Fruit fly (Drosophila melanogaster) whole organism, embryonic: ENCODE measurements around the gene GAPcenA.

Experiments used
- B-H1 ChIP-seq: fragments of 200-800 bp; sonication (Bioruptor generic); IDR thresholded peaks from 3 replicates; pipeline ENCODE4 v1.3.6; 2022; ENCODE audit warnings: missing biosample characterization, missing genetic modification characterization
- CG10274 ChIP-seq: fragments of 200-800 bp; sonication (Bioruptor generic); optimal IDR thresholded peaks from 3 replicates; lab custom pipeline; 2017; ENCODE audit warnings: missing biosample characterization, mild to moderate bottlenecking, missing genetic modification characterization
- CG10565 ChIP-seq: fragments of 200-800 bp; sonication (Bioruptor generic); optimal IDR thresholded peaks from 3 replicates; lab custom pipeline; 2016; ENCODE audit warnings: missing biosample characterization, mild to moderate bottlenecking, missing genetic modification characterization
- CG11247 ChIP-seq: fragments of 200-800 bp; sonication (Bioruptor generic); IDR thresholded peaks from 2 replicates; pipeline ENCODE4 v1.3.6; 2022; ENCODE audit warnings: missing biosample characterization, missing genetic modification characterization
- CG11398 ChIP-seq: fragments of 200-800 bp; sonication (Bioruptor generic); optimal IDR thresholded peaks from 2 replicates; lab custom pipeline; 2016; ENCODE audit warnings: missing biosample characterization, missing genetic modification characterization
- CG11696 ChIP-seq: fragments of 200-800 bp; sonication (Bioruptor generic); IDR thresholded peaks from 2 replicates; pipeline ENCODE4 v1.3.6; 2022; ENCODE audit warnings: missing biosample characterization, missing genetic modification characterization
- CG14710 ChIP-seq: fragments of 200-800 bp; sonication (Bioruptor generic); optimal IDR thresholded peaks from 3 replicates; lab custom pipeline; 2019; ENCODE audit warnings: missing biosample characterization, mild to moderate bottlenecking, missing genetic modification characterization, moderate library complexity
- CG15696 ChIP-seq: fragments of 200-800 bp; sonication (Bioruptor generic); optimal IDR thresholded peaks from 2 replicates; lab custom pipeline; 2019; ENCODE audit warnings: missing biosample characterization, mild to moderate bottlenecking, missing genetic modification characterization, moderate library complexity
- CG16813 ChIP-seq: fragments of 200-800 bp; sonication (Bioruptor generic); IDR thresholded peaks from 3 replicates; pipeline ENCODE4 v1.3.6; 2022; ENCODE audit warnings: missing biosample characterization, missing genetic modification characterization; ENCODE audit not compliant: partially characterized antibody
- CG17359 ChIP-seq: fragments of 200-800 bp; sonication (Bioruptor generic); optimal IDR thresholded peaks from 3 replicates; lab custom pipeline; 2018; ENCODE audit warnings: missing biosample characterization, mild to moderate bottlenecking, missing genetic modification characterization, moderate library complexity
- CG17568 ChIP-seq: fragments of 200-800 bp; sonication (Bioruptor generic); optimal IDR thresholded peaks from 2 replicates; lab custom pipeline; 2018; ENCODE audit warnings: missing biosample characterization, mild to moderate bottlenecking, missing genetic modification characterization, moderate library complexity
- CG17829 ChIP-seq: fragments of 200-800 bp; optimal IDR thresholded peaks from 2 replicates; lab custom pipeline; 2019; ENCODE audit warnings: missing biosample characterization, mild to moderate bottlenecking, missing genetic modification characterization, moderate library complexity
- CG2129 ChIP-seq: fragments of 200-800 bp; sonication (Bioruptor generic); IDR thresholded peaks from 2 replicates; pipeline ENCODE4 v1.3.6; 2022; ENCODE audit warnings: missing biosample characterization, missing genetic modification characterization; ENCODE audit not compliant: partially characterized antibody
- CG32532 ChIP-seq: fragments of 200-800 bp; sonication (Bioruptor generic); IDR thresholded peaks from 2 replicates; pipeline ENCODE4 v1.3.6; 2022; ENCODE audit warnings: missing biosample characterization, missing genetic modification characterization
- CG34224 ChIP-seq: fragments of 200-800 bp; sonication (Bioruptor generic); IDR thresholded peaks from 3 replicates; pipeline ENCODE4 v1.3.6; 2022; ENCODE audit warnings: missing biosample characterization, missing genetic modification characterization; ENCODE audit not compliant: partially characterized antibody
- CG6272 ChIP-seq: fragments of 200-800 bp; sonication (Bioruptor generic); IDR thresholded peaks from 2 replicates; pipeline ENCODE4 v1.3.6; 2022; ENCODE audit warnings: missing biosample characterization, missing genetic modification characterization
- CG6791 ChIP-seq: fragments of 200-800 bp; sonication (Bioruptor generic); IDR thresholded peaks from 3 replicates; pipeline ENCODE4 v1.3.6; 2022; ENCODE audit warnings: missing biosample characterization, missing genetic modification characterization; ENCODE audit not compliant: partially characterized antibody
- Dek ChIP-seq: fragments of 200-800 bp; sonication (Bioruptor generic); optimal IDR thresholded peaks from 3 replicates; lab custom pipeline; 2019; ENCODE audit warnings: missing biosample characterization, mild to moderate bottlenecking, missing genetic modification characterization, moderate library complexity
- Dip2 ChIP-seq: fragments of 200-800 bp; sonication (Bioruptor generic); IDR thresholded peaks from 2 replicates; pipeline ENCODE4 v1.3.6; 2022; ENCODE audit warnings: missing biosample characterization, missing genetic modification characterization
- Drgx ChIP-seq: fragments of 200-800 bp; sonication (Bioruptor generic); IDR thresholded peaks from 2 replicates; pipeline ENCODE4 v1.3.6; 2022; ENCODE audit warnings: missing biosample characterization, missing genetic modification characterization
- Hr3 ChIP-seq: fragments of 200-800 bp; sonication (Bioruptor generic); optimal IDR thresholded peaks from 3 replicates; lab custom pipeline; 2016; ENCODE audit warnings: missing biosample characterization, missing genetic modification characterization
- Hr39 ChIP-seq: fragments of >200 bp; optimal IDR thresholded peaks from 2 replicates; lab custom pipeline; 2017
- Six4 ChIP-seq: fragments of 200-800 bp; sonication (Bioruptor generic); optimal IDR thresholded peaks from 2 replicates; lab custom pipeline; 2016; ENCODE audit warnings: missing biosample characterization, missing genetic modification characterization
- Trl ChIP-seq, 3 experiments: fragments of >200 bp in 2 of 3; fragments of 200-800 bp in 1 of 3; sonication (Bioruptor generic) in 1 of 3; optimal IDR thresholded peaks; 2 replicates in 1 of 3; 3 replicates in 2 of 3; lab custom pipeline; 2016 to 2017; ENCODE audit warnings: missing biosample characterization in 1 of 3, missing genetic modification characterization in 1 of 3
- al ChIP-seq: fragments of 200-800 bp; sonication (Bioruptor generic); IDR thresholded peaks from 2 replicates; pipeline ENCODE4 v1.3.6; 2022; ENCODE audit warnings: missing biosample characterization, missing genetic modification characterization
- cad ChIP-seq: fragments of >200 bp; optimal IDR thresholded peaks from 2 replicates; lab custom pipeline; 2017; ENCODE audit warnings: missing biosample characterization, missing genetic modification characterization
- caup ChIP-seq: fragments of 200-800 bp; sonication (Bioruptor generic); optimal IDR thresholded peaks from 3 replicates; lab custom pipeline; 2017; ENCODE audit warnings: missing biosample characterization, mild to moderate bottlenecking, missing genetic modification characterization, moderate library complexity; ENCODE audit not compliant: severe bottlenecking
- da ChIP-seq: fragments of 200-800 bp; sonication (Bioruptor generic); optimal IDR thresholded peaks from 2 replicates; lab custom pipeline; 2016; ENCODE audit warnings: missing biosample characterization, missing genetic modification characterization
- danr ChIP-seq: fragments of 200-800 bp; sonication (Bioruptor generic); IDR thresholded peaks from 2 replicates; pipeline ENCODE4 v1.3.6; 2022; ENCODE audit warnings: missing biosample characterization, missing genetic modification characterization
- disco-r ChIP-seq: fragments of 200-800 bp; sonication (Bioruptor generic); optimal IDR thresholded peaks from 2 replicates; lab custom pipeline; 2016; ENCODE audit warnings: missing biosample characterization, missing genetic modification characterization
- dmrt99B ChIP-seq: fragments of 200-800 bp; sonication (Bioruptor generic); optimal IDR thresholded peaks from 2 replicates; lab custom pipeline; 2018; ENCODE audit warnings: missing biosample characterization, mild to moderate bottlenecking, missing genetic modification characterization, moderate library complexity
- dysf ChIP-seq: fragments of 200-800 bp; sonication (Bioruptor generic); IDR thresholded peaks from 3 replicates; pipeline ENCODE4 v1.3.6; 2022; ENCODE audit warnings: missing biosample characterization, missing genetic modification characterization
- esg ChIP-seq: fragments of 200-800 bp; sonication (Bioruptor generic); conservative IDR thresholded peaks from 2 replicates; pipeline ENCODE4 v1.3.6; 2022; ENCODE audit warnings: missing biosample characterization, missing genetic modification characterization
- fu2 ChIP-seq: fragments of 200-800 bp; sonication (Bioruptor generic); optimal IDR thresholded peaks from 2 replicates; lab custom pipeline; 2016; ENCODE audit warnings: missing biosample characterization, missing genetic modification characterization
- gce ChIP-seq: fragments of 200-800 bp; sonication (Bioruptor generic); IDR thresholded peaks from 3 replicates; pipeline ENCODE4 v1.3.6; 2022; ENCODE audit warnings: missing biosample characterization, missing genetic modification characterization
- gfzf ChIP-seq: fragments of 200-800 bp; sonication (Bioruptor generic); optimal IDR thresholded peaks from 2 replicates; lab custom pipeline; 2016; ENCODE audit warnings: missing biosample characterization, mild to moderate bottlenecking, missing genetic modification characterization, moderate library complexity
- klu ChIP-seq: fragments of 200-800 bp; sonication (Bioruptor generic); IDR thresholded peaks from 2 replicates; pipeline ENCODE4 v1.3.6; 2022; ENCODE audit warnings: missing biosample characterization, missing genetic modification characterization
- mld ChIP-seq: fragments of 200-800 bp; sonication (Bioruptor generic); IDR thresholded peaks from 3 replicates; pipeline ENCODE4 v1.3.6; 2022; ENCODE audit warnings: missing biosample characterization, missing genetic modification characterization; ENCODE audit not compliant: partially characterized antibody
- wek ChIP-seq: fragments of 200-800 bp; sonication (Bioruptor generic); optimal IDR thresholded peaks from 3 replicates; lab custom pipeline; 2018; ENCODE audit warnings: missing biosample characterization, mild to moderate bottlenecking, missing genetic modification characterization, moderate library complexity

Gene GAPcenA

dm6 chr3L:8315141-8315816, 31.1 kb upstream of the GAPcenA start, which contains the start of gene Cpsf6 (continued):
- TF ChIP-seq CG10565 (GFP tag; lab: Kevin White, UChicago) (no peak), Dek (tag; lab: Kevin White, UChicago) (peak; percentile 65), CG11398 (GFP tag; lab: Kevin White, UChicago) (no peak), klu (no peak), wek (GFP tag; lab: Kevin White, UChicago) (peak; percentile 99), CG6272 (GFP tag; lab: Robert Waterston, UW) (0 out of 2 replicates have a peak, but pooled peaks have one; percentile 11), CG17568 (GFP tag; lab: Kevin White, UChicago) (peak; percentile 84), Trl (optimal IDR thresholded peaks at IDR 0.05; lab: Kevin White, UChicago) (no peak), Trl (GFP tag; optimal IDR thresholded peaks at IDR 0.05; lab: Kevin White, UChicago) (peak; percentile 43), gfzf (GFP tag; lab: Kevin White, UChicago) (peak; percentile 79), dmrt99B (tag; lab: Kevin White, UChicago) (peak; percentile 41), disco-r (GFP tag; lab: Kevin White, UChicago) (no peak), danr (GFP tag; lab: Robert Waterston, UW) (no peak), Hr39 (lab: Kevin White, UChicago) (no peak), CG6791 (GFP tag; lab: Robert Waterston, UW) (no peak), CG15696 (tag; lab: Kevin White, UChicago) (peak; percentile 74), al (GFP tag; lab: Robert Waterston, UW) (peak; percentile 48; the same call in 1 of the 2 replicates), CG17359 (tag; lab: Kevin White, UChicago) (peak; percentile 52), esg (GFP tag; lab: Robert Waterston, UW) (peak; percentile 37; the same call in 1 of the 2 replicates), mld (no peak), CG11247 (GFP tag; lab: Robert Waterston, UW) (peak; percentile 39; the same call in 1 of the 2 replicates), cad (no peak), dysf (GFP tag; lab: Robert Waterston, UW) (peak; percentile 71; the same call in 2 of the 3 replicates), CG11696 (no peak), da (no peak), Six4 (GFP tag; lab: Kevin White, UChicago) (no peak), CG34224 (GFP tag; lab: Robert Waterston, UW) (peak; percentile 36; the same call in 1 of the 3 replicates), CG14710 (tag; lab: Kevin White, UChicago) (peak; percentile 87), CG2129 (GFP tag; lab: Robert Waterston, UW) (no peak), Hr3 (GFP tag; lab: Kevin White, UChicago) (peak; percentile 49), Dip2 (GFP tag; lab: Robert Waterston, UW) (no peak), gce (GFP tag; lab: Robert Waterston, UW) (0 out of 3 replicates have a peak, but pooled peaks have one; percentile 19), Drgx (GFP tag; lab: Robert Waterston, UW) (no peak), B-H1 (GFP tag; lab: Robert Waterston, UW) (no peak; the same call in 2 of the 3 replicates), CG16813 (GFP tag; lab: Robert Waterston, UW) (0 out of 3 replicates have a peak, but pooled peaks have one; percentile 38), fu2 (GFP tag; lab: Kevin White, UChicago) (no peak), CG17829 (tag; lab: Kevin White, UChicago) (peak; percentile 80), CG32532 (GFP tag; lab: Robert Waterston, UW) (peak; percentile 72), CG10274 (GFP tag; lab: Kevin White, UChicago) (no peak), caup (GFP tag; lab: Kevin White, UChicago) (peak; percentile 16)
